Worm (Caenorhabditis elegans) whole organism, L1 larva: Measurements from ENCODE around the gene clec-258.
A peak's percentile ranks its signal among the peaks of the same experiment; 100 is the strongest.

Experiments
- C16A3.4 ChIP-seq: fragments of 150-350 bp; optimal IDR thresholded peaks from 2 replicates; lab custom pipeline; 2014; ENCODE audit warnings: missing biosample characterization, missing genetic modification characterization
- F16B12.6 ChIP-seq: fragments of 150-350 bp; optimal IDR thresholded peaks from 2 replicates; lab custom pipeline; 2014; ENCODE audit warnings: missing biosample characterization, missing genetic modification characterization
- blmp-1 ChIP-seq: fragments of 150-350 bp; optimal IDR thresholded peaks from 2 replicates; lab custom pipeline; 2014; ENCODE audit warnings: missing biosample characterization, missing genetic modification characterization
- ceh-63 ChIP-seq: fragments of 200-800 bp; sonication (Bioruptor generic); optimal IDR thresholded peaks from 2 replicates; lab custom pipeline; 2018; ENCODE audit warnings: mild to moderate bottlenecking, missing genetic modification characterization, missing compliant biosample characterization
- ceh-8 ChIP-seq: fragments of 200-800 bp; sonication (Bioruptor generic); optimal IDR thresholded peaks from 2 replicates; lab custom pipeline; 2018; ENCODE audit warnings: mild to moderate bottlenecking, missing genetic modification characterization, moderate library complexity, missing compliant biosample characterization
- ceh-90 ChIP-seq: sonication (generic microtip); optimal IDR thresholded peaks from 2 replicates; lab custom pipeline; 2016; ENCODE audit warnings: missing genetic modification characterization, missing compliant biosample characterization
- egl-13 ChIP-seq: sonication (generic microtip); optimal IDR thresholded peaks from 2 replicates; lab custom pipeline; 2016; ENCODE audit warnings: missing genotype, missing genetic modification reagents, missing genetic modification characterization, missing compliant biosample characterization
- elt-2 ChIP-seq: sonication (generic microtip); optimal IDR thresholded peaks from 2 replicates; lab custom pipeline; 2016; ENCODE audit warnings: missing genetic modification characterization, mild to moderate bottlenecking, inconsistent platforms, missing compliant biosample characterization, missing genetic modification reagents
- ets-5 ChIP-seq: fragments of 200-800 bp; sonication (Bioruptor generic); IDR thresholded peaks from 2 replicates; pipeline ENCODE4 v1.3.6; 2022; ENCODE audit warnings: missing genetic modification characterization, missing compliant biosample characterization
- hlh-17 ChIP-seq: fragments of 200-800 bp; sonication (Bioruptor generic); optimal IDR thresholded peaks from 2 replicates; lab custom pipeline; 2018; ENCODE audit warnings: missing genetic modification characterization, mild to moderate bottlenecking, missing compliant biosample characterization, moderate library complexity, borderline replicate concordance
- hlh-4 ChIP-seq: sonication (generic microtip); optimal IDR thresholded peaks from 2 replicates; lab custom pipeline; 2016; ENCODE audit warnings: mild to moderate bottlenecking, missing genetic modification characterization, missing compliant biosample characterization
- hpl-2 ChIP-seq: fragments of 150-350 bp; optimal IDR thresholded peaks from 2 replicates; lab custom pipeline; 2014; ENCODE audit warnings: missing biosample characterization, missing genetic modification reagents, missing genetic modification characterization
- isw-1 ChIP-seq: fragments of 200-800 bp; sonication (Bioruptor generic); IDR thresholded peaks from 2 replicates; pipeline ENCODE4 v1.3.6; 2022; ENCODE audit warnings: missing genetic modification characterization, missing compliant biosample characterization
- jun-1 ChIP-seq: fragments of 150-350 bp; optimal IDR thresholded peaks from 2 replicates; lab custom pipeline; 2014; ENCODE audit warnings: missing biosample characterization, missing genetic modification reagents, missing genetic modification characterization
- lin-35 ChIP-seq, 2 experiments: fragments of 150-350 bp; optimal IDR thresholded peaks; 2 replicates each; lab custom pipeline; 2014; ENCODE audit warnings: missing biosample characterization in 2 of 2, missing genetic modification characterization in 2 of 2, missing genetic modification reagents in 2 of 2
- lin-39 ChIP-seq: fragments of 150-350 bp; optimal IDR thresholded peaks from 2 replicates; lab custom pipeline; 2014; ENCODE audit warnings: missing biosample characterization, missing genetic modification reagents, missing genetic modification characterization
- lir-3 ChIP-seq: sonication (generic microtip); optimal IDR thresholded peaks from 2 replicates; lab custom pipeline; 2016; ENCODE audit warnings: mild to moderate bottlenecking, missing genetic modification characterization, moderate library complexity, missing compliant biosample characterization; ENCODE audit not compliant: poor library complexity
- lsy-2 ChIP-seq, 2 experiments: fragments of 150-350 bp; optimal IDR thresholded peaks; 2 replicates each; lab custom pipeline; 2014; ENCODE audit warnings: missing biosample characterization in 2 of 2, missing genetic modification characterization in 2 of 2
- mdl-1 ChIP-seq, 2 experiments: fragments of 150-350 bp; optimal IDR thresholded peaks; 2 replicates each; lab custom pipeline; 2014 to 2017; ENCODE audit warnings: missing biosample characterization in 2 of 2, missing genetic modification characterization in 2 of 2, inconsistent platforms in 1 of 2
- nhr-19 ChIP-seq: fragments of 200-800 bp; sonication (Bioruptor generic); conservative IDR thresholded peaks from 2 replicates; pipeline ENCODE4 v1.3.6; 2022; ENCODE audit warnings: missing genetic modification characterization, missing compliant biosample characterization
- nhr-20 ChIP-seq: sonication (generic microtip); optimal IDR thresholded peaks from 2 replicates; lab custom pipeline; 2016; ENCODE audit warnings: mild to moderate bottlenecking, missing genetic modification characterization, missing compliant biosample characterization
- nhr-237 ChIP-seq: fragments of 150-350 bp; optimal IDR thresholded peaks from 2 replicates; lab custom pipeline; 2014; ENCODE audit warnings: missing biosample characterization, missing genetic modification characterization
- nhr-28 ChIP-seq: fragments of 150-350 bp; optimal IDR thresholded peaks from 2 replicates; lab custom pipeline; 2014; ENCODE audit warnings: missing biosample characterization, missing genetic modification characterization
- nhr-47 ChIP-seq: sonication (generic microtip); optimal IDR thresholded peaks from 2 replicates; lab custom pipeline; 2016; ENCODE audit warnings: mild to moderate bottlenecking, missing genetic modification characterization, moderate library complexity, missing compliant biosample characterization
- nhr-71 ChIP-seq: sonication (generic microtip); optimal IDR thresholded peaks from 2 replicates; lab custom pipeline; 2016; ENCODE audit warnings: mild to moderate bottlenecking, missing genetic modification characterization, moderate library complexity, missing compliant biosample characterization
- nhr-85 ChIP-seq: sonication (generic microtip); peaks from one replicate; lab custom pipeline; 2016; ENCODE audit warnings: missing genetic modification characterization, inconsistent platforms, missing compliant biosample characterization
- nhr-90 ChIP-seq: sonication (generic microtip); optimal IDR thresholded peaks from 2 replicates; lab custom pipeline; 2016; ENCODE audit warnings: mild to moderate bottlenecking, missing genetic modification characterization, missing compliant biosample characterization; ENCODE audit not compliant: poor library complexity
- pqm-1 ChIP-seq: sonication (generic microtip); optimal IDR thresholded peaks from 3 replicates; lab custom pipeline; 2017; ENCODE audit warnings: missing biosample characterization, missing genetic modification characterization
- skn-1 ChIP-seq: fragments of 150-350 bp; optimal IDR thresholded peaks from 2 replicates; lab custom pipeline; 2014; ENCODE audit warnings: missing biosample characterization, missing genetic modification characterization
- sptf-1 ChIP-seq: fragments of 150-350 bp; optimal IDR thresholded peaks from 2 replicates; lab custom pipeline; 2014; ENCODE audit warnings: missing biosample characterization, missing genetic modification characterization
- swsn-7 ChIP-seq: sonication (generic microtip); optimal IDR thresholded peaks from 2 replicates; lab custom pipeline; 2016; ENCODE audit warnings: missing genetic modification characterization, missing compliant biosample characterization
- tbx-2 ChIP-seq: sonication (generic microtip); optimal IDR thresholded peaks from 2 replicates; lab custom pipeline; 2016; ENCODE audit warnings: missing genetic modification characterization, missing compliant biosample characterization
- unc-130 ChIP-seq: fragments of 150-350 bp; optimal IDR thresholded peaks from 2 replicates; lab custom pipeline; 2017; ENCODE audit warnings: missing biosample characterization, missing genetic modification characterization, inconsistent platforms
- unc-30 ChIP-seq: sonication (generic microtip); optimal IDR thresholded peaks from 2 replicates; lab custom pipeline; 2017; ENCODE audit warnings: missing biosample characterization, missing genetic modification characterization
- unc-62 ChIP-seq: fragments of 150-350 bp; optimal IDR thresholded peaks from 2 replicates; lab custom pipeline; 2014; ENCODE audit warnings: missing biosample characterization, missing genetic modification reagents, missing genetic modification characterization
- vab-15 ChIP-seq: sonication (generic microtip); optimal IDR thresholded peaks from 2 replicates; lab custom pipeline; 2017; ENCODE audit warnings: missing genotype, mild to moderate bottlenecking, missing genetic modification characterization, missing compliant biosample characterization
- zag-1 ChIP-seq: fragments of 150-350 bp; optimal IDR thresholded peaks from 2 replicates; lab custom pipeline; 2014; ENCODE audit warnings: missing biosample characterization, missing genetic modification characterization
- ztf-4 ChIP-seq: fragments of 150-350 bp; optimal IDR thresholded peaks from 2 replicates; lab custom pipeline; 2014; ENCODE audit warnings: missing biosample characterization, missing genetic modification characterization

Gene clec-258

DNA sequence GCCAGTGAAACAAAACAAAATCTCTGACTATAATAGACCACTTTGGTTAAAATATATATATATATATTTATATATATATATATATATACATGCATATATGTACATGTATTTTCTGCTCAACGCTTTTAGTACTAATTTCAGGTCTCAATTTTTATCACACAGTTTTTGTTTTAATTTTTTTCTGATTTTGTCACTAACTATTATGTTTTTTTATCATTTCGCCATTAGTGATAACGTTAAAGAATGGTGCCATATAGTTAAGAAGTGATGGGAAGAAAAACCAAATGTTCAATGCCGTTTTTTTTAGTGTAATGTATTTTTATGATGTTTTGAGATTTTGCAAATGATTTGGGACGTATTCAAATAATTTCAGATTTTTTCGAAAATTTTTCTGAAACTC lies 33.9 kb upstream of the clec-258 start:
- TF ChIP-seq hpl-2 (GFP tag; lab: Kevin White, UChicago) = no peak
- no peak for TF ChIP-seq unc-130 (tag; lab: Kevin White, UChicago)
- no peak for TF ChIP-seq nhr-19
- TF ChIP-seq jun-1 (tag; lab: Kevin White, UChicago) = no peak
- TF ChIP-seq lin-39 (tag; lab: Kevin White, UChicago) = no peak
- TF ChIP-seq elt-2 = peak; percentile 37

DNA sequence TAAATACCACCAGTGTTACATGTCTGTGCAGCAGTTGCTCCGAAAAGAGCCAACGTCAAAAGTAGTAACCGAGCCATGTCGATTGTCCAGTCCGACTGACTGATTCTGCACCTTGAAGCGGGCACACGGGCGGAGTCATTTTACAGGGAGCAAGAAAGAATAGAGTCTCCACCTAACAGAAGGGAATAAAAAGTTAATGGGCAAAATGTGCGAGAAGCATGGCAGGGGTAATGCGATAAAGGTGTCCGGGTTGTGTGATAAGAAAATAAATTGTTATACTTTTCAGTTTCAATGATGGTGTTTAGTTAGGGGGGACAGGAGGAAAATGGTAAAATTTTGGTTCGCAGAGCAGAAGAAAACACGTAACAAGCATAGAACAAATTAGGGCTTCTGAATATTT lies 33.0 kb upstream of the clec-258 start, which contains the start of gene clec-50:
clec-50 (minus strand) TSS at position 109 of the 400 bp plus-strand sequence.
- TF ChIP-seq unc-130 (tag; lab: Kevin White, UChicago) (no peak), unc-30 (no peak), lsy-2 (tag; optimal IDR thresholded peaks at IDR 0.05; lab: Kevin White, UChicago) (no peak), elt-2 (peak; percentile 65), lin-35 (GFP tag; optimal IDR thresholded peaks at IDR 0.05; lab: Kevin White, UChicago) (peak in 1 of 2 experiments; percentile 28), jun-1 (tag; lab: Kevin White, UChicago) (no peak)

DNA sequence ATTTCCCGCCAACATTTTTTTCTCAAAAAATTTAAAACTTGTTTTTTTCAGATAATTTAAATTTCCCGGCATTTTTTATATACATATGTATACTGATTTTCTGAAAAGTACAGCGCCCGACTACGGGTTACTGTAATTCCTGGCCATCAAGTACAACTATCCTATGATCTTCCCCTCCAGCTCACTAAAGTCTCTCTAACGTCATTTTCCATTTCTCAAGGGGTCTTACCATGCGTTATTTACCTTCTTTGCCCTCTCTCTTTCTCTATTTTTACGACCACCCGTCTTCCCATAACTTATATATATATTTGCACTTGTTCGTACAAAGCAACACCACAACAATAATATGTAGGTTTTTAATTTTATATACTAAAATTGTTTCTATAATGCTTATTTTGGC lies 32.0 kb upstream of the clec-258 start, which contains the start of gene W04E12.9:
W04E12.9 (plus strand) TSS at position 301 of the 400 bp plus-strand sequence.
- TF ChIP-seq nhr-28 (tag; lab: Kevin White, UChicago) = no peak
- no peak for TF ChIP-seq nhr-237 (tag; lab: Kevin White, UChicago)
- TF ChIP-seq ceh-63 (GFP tag; lab: Kevin White, UChicago) = no peak
- TF ChIP-seq vab-15 (tag; lab: Kevin White, UChicago) = no peak
- TF ChIP-seq ceh-90 (tag; lab: Kevin White, UChicago) = no peak
- TF ChIP-seq skn-1 = no peak
- no peak for TF ChIP-seq nhr-47 (tag; lab: Kevin White, UChicago)
- no peak for TF ChIP-seq unc-30
- no peak for TF ChIP-seq nhr-85
- TF ChIP-seq nhr-20 (tag; lab: Kevin White, UChicago) = no peak
- TF ChIP-seq tbx-2 (tag; lab: Kevin White, UChicago) = no peak
- TF ChIP-seq, all 84 proteins: peak for 0

DNA sequence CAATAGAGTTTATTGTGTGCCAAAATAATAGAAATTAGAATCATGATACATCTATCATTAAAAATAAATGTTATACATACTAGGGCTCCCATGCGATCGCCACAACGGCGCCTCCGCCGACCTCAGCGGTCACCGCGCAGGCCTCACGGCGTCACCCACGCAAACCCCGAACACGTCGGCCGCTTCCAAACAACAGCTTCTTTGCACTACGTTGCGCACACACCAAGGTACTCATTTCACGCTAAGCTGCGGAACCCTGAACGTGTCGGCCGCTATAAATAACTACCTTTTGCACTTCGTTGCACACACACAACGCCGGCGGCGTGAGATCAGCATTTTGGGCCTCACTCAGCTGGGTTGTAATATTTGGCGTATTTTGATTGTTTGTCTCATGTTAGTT lies 29.0 kb upstream of the clec-258 start:
- peak; percentile 1 for TF ChIP-seq nhr-85
- no peak for TF ChIP-seq egl-13 (tag; lab: Kevin White, UChicago)

DNA sequence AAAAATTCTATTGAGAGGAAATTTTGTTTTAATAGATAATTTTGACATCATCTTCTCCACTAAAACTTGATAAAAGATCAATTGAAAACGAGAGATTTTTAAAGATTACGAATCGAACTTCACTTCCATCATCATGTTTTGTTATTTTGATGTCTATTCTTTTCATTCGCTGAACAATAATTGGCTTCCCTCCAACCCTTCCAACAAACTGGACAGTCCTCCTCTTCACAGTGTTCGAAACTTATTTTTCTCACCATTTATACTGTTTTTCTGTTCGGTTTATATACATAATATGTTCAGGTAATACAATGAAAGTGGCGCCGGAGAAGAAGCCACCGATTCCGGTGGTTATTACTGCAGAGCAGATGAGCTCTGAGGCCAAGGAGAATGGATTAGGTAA lies 27.5 kb upstream of the clec-258 start, which contains the start of gene M162.5:
M162.5 (plus strand) TSS at position 301 of the 400 bp plus-strand sequence.
- TF ChIP-seq ets-5 (GFP tag; lab: Robert Waterston, UW) (no peak), mdl-1 (tag; optimal IDR thresholded peaks at IDR 0.05; lab: Kevin White, UChicago) (no peak), F16B12.6 (tag; lab: Kevin White, UChicago) (no peak), pqm-1 (tag; lab: Kevin White, UChicago) (no peak), egl-13 (tag; lab: Kevin White, UChicago) (no peak), unc-30 (no peak), hlh-17 (GFP tag; lab: Kevin White, UChicago) (no peak), unc-62 (no peak), nhr-71 (tag; lab: Kevin White, UChicago) (no peak), isw-1 (GFP tag; lab: Robert Waterston, UW) (no peak), sptf-1 (tag; lab: Kevin White, UChicago) (no peak), ztf-4 (tag; lab: Kevin White, UChicago) (no peak), zag-1 (no peak), swsn-7 (tag; lab: Kevin White, UChicago) (no peak), lir-3 (tag; lab: Kevin White, UChicago) (no peak), ceh-8 (GFP tag; lab: Kevin White, UChicago) (no peak), blmp-1 (tag; lab: Kevin White, UChicago) (no peak), C16A3.4 (tag; lab: Kevin White, UChicago) (no peak), hlh-4 (tag; lab: Kevin White, UChicago) (no peak), nhr-90 (tag; lab: Kevin White, UChicago) (no peak)
